Fruit fly (Drosophila melanogaster) whole organism: Measurements from ENCODE around the gene slou.

Experiments used
- CG8478 ChIP-seq: fragments of >200 bp; optimal IDR thresholded peaks from 2 replicates; lab custom pipeline; 2018; ENCODE audit warnings: inconsistent platforms
- Dll ChIP-seq: fragments of >200 bp; optimal IDR thresholded peaks from 2 replicates; lab custom pipeline; 2017
- EcR ChIP-seq, 2 experiments: fragments of >200 bp; optimal IDR thresholded peaks; 2 replicates each; lab custom pipeline; 2017; ENCODE audit warnings: missing biosample characterization in 2 of 2, missing genetic modification characterization in 2 of 2, missing genetic modification reagents in 2 of 2
- pan ChIP-seq: fragments of >200 bp; optimal IDR thresholded peaks from 2 replicates; lab custom pipeline; 2017
- psq ChIP-seq: fragments of >200 bp; optimal IDR thresholded peaks from 2 replicates; lab custom pipeline; 2017
- usp ChIP-seq: fragments of >200 bp; optimal IDR thresholded peaks from 2 replicates; lab custom pipeline; 2017; ENCODE audit warnings: missing biosample characterization, missing genetic modification characterization, mixed read lengths

The slou gene

DNA sequence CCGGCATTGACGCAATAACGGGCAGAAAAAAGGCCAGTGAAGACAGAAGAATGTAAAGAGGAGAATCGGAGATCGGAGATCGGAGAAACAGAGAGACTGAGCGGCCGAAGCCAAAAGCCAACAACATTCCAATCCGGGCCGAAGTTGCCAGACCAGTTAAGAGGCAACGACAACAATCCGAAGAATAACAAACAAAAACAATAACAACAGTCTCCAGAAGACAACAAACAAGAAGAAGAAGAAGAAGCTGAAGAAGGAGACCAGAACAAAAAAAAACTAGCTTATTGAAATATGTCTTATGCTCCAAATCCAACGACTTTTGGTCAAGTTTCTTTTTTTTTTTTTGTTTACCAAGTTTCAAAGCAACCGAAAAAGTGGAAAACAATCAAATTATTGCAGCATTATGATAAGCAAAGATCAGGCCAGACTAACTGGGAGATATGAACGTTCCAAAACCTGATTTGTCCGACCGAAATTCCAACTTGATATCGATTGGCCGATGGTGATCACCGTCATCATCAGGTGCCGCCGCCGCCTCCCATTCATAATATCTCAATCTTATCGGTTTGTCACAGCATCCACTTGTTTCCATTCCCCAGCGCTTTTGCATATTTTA is 26.7 kb upstream of the slou start:
- no peak for TF ChIP-seq Dll (lab: Kevin White, UChicago)
- TF ChIP-seq psq = no peak
- TF ChIP-seq pan (lab: Kevin White, UChicago) = no peak
- TF ChIP-seq EcR (GFP tag; optimal IDR thresholded peaks at IDR 0.05; lab: Kevin White, UChicago) = no peak
- TF ChIP-seq usp (GFP tag; lab: Kevin White, UChicago) = no peak
- TF ChIP-seq CG8478 (lab: Kevin White, UChicago) = no peak

DNA sequence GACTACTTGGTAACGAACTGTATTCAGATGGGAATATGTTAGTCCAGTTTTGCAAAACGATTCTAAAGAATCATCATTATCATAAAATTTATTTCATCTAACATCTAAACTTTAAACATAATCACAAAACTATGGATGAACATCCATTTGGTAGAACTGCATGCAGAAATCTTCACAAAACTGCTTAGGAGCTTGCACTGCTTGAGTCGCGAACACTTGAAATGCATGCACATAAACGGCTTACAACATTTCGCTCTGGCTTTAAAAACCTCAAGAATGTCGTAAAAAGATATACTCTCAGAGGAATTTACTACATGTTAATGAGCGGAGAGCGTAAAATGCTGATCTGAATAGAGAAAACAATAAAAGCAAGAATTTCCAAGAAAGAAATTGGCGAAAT is 26.1 kb upstream of the slou start:
- TF ChIP-seq usp (GFP tag; lab: Kevin White, UChicago) (no peak), EcR (GFP tag; optimal IDR thresholded peaks at IDR 0.05; lab: Kevin White, UChicago) (no peak), psq (no peak), pan (lab: Kevin White, UChicago) (no peak), Dll (lab: Kevin White, UChicago) (no peak), CG8478 (lab: Kevin White, UChicago) (no peak)

DNA sequence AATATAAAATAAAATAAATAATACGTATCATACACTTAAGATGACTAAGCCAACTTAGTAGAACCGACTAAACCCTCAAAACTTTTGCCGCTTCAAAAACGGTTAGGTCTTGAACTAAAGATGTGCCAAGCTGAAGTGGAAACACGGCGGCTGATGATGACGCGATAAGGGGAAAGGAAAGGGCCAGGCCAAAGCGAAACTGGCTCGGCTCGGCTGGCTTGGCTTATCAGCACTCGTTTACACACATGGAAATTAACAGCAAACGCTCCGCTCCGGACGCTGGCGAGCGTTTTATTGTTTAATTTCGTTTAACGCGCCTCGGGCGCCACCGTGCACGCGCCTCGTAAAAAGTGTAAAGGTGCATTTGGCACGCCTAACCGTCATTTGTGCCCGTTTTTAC is 25.7 kb upstream of the slou start:
- TF ChIP-seq usp (GFP tag; lab: Kevin White, UChicago) (no peak), EcR (GFP tag; optimal IDR thresholded peaks at IDR 0.05; lab: Kevin White, UChicago) (no peak), psq (no peak), pan (lab: Kevin White, UChicago) (no peak), CG8478 (lab: Kevin White, UChicago) (no peak), Dll (lab: Kevin White, UChicago) (no peak)

DNA sequence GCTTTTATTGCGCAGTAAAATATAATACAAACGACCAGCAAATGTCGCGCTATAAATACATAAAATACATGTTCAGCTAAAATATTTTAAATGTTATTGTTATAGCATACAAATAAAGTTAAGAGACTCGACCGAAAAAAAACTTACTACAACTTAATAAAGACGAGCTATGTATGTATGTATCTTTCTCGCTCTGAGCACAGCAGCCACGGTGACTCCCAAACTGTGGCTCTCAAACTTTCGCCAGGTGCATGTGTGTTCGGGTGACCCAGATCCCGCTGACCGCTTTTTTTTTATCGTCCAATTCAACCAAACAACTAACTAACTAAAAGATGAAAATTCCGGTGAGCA is 25.1 kb upstream of the slou start:
- TF ChIP-seq usp (GFP tag; lab: Kevin White, UChicago) = no peak
- TF ChIP-seq EcR (GFP tag; optimal IDR thresholded peaks at IDR 0.05; lab: Kevin White, UChicago) = no peak
- TF ChIP-seq pan (lab: Kevin White, UChicago) = no peak
- TF ChIP-seq psq = no peak
- TF ChIP-seq Dll (lab: Kevin White, UChicago) = no peak
- no peak for TF ChIP-seq CG8478 (lab: Kevin White, UChicago)

DNA sequence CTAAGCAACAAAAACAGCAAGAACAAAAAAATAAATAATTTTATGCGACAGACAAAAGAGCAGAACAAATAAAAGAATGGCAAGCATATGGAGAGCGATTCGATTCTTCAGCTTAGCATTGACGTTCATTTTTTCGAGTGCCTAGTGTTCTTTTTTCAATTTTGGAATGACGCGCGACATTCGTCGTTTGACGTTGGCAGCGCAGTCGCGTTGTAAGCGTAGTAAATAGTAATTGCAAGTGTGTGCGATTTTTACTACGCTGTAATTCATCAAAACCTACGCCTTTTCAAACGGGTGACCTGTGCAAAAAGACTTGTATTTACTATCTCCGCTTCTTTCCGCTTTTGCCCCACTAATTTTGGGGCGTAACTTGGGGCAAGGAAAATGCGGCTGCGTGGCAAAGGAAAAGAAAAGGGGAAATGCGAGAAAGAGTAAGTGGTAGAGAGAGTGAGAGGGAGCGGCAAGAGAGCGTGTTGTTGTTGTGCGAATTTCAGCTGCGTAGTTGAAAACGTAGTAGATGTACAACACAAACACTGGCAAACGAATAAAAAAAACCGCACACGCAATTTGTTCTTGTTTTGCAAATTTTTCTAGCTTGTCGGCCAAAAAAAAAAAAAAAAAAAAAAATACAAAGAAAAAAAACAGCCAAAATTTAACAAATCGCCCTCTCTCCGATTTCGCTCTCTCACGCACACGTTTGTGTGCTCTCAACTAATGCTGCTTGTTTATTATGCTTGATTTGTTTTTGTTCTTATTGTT is 24.6 kb upstream of the slou start:
- TF ChIP-seq Dll (lab: Kevin White, UChicago) = no peak
- no peak for TF ChIP-seq EcR (GFP tag; optimal IDR thresholded peaks at IDR 0.05; lab: Kevin White, UChicago)
- no peak for TF ChIP-seq pan (lab: Kevin White, UChicago)
- TF ChIP-seq psq = no peak
- TF ChIP-seq usp (GFP tag; lab: Kevin White, UChicago) = no peak
- TF ChIP-seq CG8478 (lab: Kevin White, UChicago) = no peak

DNA sequence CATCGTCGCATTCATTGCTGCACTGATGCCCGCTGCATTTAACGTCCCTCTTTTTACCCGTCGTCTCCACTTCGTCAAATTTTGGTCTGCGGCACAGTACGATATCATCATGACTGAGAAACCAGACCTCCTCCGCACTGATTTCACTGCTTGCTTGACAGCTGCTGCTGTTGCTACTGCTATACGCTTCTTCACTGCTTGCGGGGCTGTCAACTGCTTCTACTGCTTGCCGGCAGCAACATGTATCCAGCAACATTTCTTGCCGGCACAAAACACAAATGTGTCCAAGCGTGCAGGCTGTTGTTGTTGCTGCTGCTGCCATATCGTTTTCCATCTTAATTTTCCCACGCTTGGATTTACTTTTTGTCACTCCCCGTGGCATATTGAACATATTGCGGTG is 23.1 kb upstream of the slou start:
- no peak for TF ChIP-seq EcR (GFP tag; optimal IDR thresholded peaks at IDR 0.05; lab: Kevin White, UChicago)
- no peak for TF ChIP-seq usp (GFP tag; lab: Kevin White, UChicago)
- no peak for TF ChIP-seq psq
- no peak for TF ChIP-seq pan (lab: Kevin White, UChicago)
- TF ChIP-seq CG8478 (lab: Kevin White, UChicago) = no peak
- TF ChIP-seq Dll (lab: Kevin White, UChicago) = no peak

DNA sequence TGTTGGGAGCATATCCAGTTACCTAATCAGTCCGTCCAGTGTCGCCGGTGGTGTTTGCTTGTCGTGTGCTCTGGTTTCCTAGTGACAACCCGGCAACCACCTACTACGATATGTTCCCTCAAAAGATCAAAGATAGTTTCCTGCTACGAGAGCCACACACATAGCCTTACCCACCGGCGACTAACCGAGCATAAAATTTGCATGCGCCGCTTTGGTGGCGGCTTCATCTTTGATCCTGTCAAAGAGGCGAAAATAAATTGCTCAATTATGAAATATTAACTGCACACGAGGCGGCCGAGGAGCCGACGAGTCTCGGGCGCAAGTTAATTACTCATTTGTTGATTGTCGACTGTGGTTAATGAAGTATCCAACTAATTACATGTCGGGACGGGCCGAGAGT is 12.1 kb upstream of the slou start, which contains the start of gene CG15498:
Gene CG15498 (minus strand): TSS at position 101 of the 400 bp plus-strand sequence.
- TF ChIP-seq psq (no peak), pan (lab: Kevin White, UChicago) (no peak), usp (GFP tag; lab: Kevin White, UChicago) (no peak), Dll (lab: Kevin White, UChicago) (no peak), EcR (GFP tag; optimal IDR thresholded peaks at IDR 0.05; lab: Kevin White, UChicago) (no peak), CG8478 (lab: Kevin White, UChicago) (no peak)

DNA sequence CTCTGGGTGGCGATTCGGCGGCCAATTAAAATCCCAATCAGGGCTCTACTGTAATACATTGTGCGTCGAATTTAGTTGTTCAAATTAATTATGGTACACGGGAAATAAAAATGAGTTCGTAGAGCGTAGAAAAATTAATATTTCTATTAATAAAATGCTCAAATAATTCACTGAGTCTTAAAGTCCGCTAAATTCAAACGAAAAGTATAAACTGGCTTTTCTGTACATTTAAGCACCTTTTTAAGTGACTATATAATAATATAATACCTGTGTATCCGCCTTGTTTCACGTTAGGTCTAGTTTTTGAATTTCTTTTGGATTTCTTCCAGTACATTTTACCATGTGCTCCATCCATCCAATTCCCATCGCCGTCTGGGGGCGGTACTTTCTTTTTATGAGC is 9.8 kb upstream of the slou start:
- TF ChIP-seq psq (no peak), usp (GFP tag; lab: Kevin White, UChicago) (no peak), Dll (lab: Kevin White, UChicago) (no peak), EcR (GFP tag; optimal IDR thresholded peaks at IDR 0.05; lab: Kevin White, UChicago) (no peak), pan (lab: Kevin White, UChicago) (no peak), CG8478 (lab: Kevin White, UChicago) (no peak)

DNA sequence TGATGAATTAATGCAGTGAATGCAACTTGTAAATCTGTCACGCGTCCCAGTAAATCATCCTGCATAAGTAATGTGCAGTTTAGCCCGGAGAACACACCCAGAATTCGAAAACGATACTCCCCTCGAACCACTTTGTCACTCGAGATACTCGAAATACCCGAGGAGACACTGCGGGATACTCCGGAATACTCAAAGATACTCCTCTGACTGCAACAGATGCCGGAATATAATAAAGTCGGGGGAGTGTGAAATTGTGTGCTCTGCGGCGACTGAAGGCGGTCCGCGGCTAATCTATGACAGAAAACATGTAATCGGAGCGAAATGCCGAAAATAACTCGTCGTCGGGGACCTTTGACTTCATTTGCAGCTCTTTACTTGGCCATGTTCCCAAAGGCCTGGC is 9.4 kb upstream of the slou start:
- TF ChIP-seq pan (lab: Kevin White, UChicago) (no peak), usp (GFP tag; lab: Kevin White, UChicago) (no peak), CG8478 (lab: Kevin White, UChicago) (no peak), psq (no peak), Dll (lab: Kevin White, UChicago) (no peak), EcR (GFP tag; optimal IDR thresholded peaks at IDR 0.05; lab: Kevin White, UChicago) (no peak)

DNA sequence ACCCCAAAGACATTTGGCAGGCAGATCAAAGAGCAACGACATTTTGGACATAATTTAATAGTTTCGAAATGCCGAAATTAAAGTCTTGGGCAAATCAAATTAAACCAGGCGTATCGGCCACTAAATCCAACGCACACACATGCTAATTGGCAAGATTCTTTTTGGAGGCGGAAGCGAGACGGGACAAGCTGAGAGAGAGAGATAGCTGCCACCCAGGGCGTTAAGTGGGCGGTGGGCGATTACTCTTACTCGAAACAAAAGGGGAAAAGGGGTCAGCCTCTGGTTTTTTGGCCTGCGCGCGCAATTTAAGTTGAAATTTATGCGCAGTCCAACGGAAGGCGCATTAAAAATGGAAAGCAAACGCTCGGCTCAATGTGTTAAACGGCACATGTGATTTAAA is 6.3 kb upstream of the slou start:
- TF ChIP-seq psq (no peak), pan (lab: Kevin White, UChicago) (no peak), Dll (lab: Kevin White, UChicago) (no peak), CG8478 (lab: Kevin White, UChicago) (no peak), usp (GFP tag; lab: Kevin White, UChicago) (no peak), EcR (GFP tag; optimal IDR thresholded peaks at IDR 0.05; lab: Kevin White, UChicago) (no peak)

DNA sequence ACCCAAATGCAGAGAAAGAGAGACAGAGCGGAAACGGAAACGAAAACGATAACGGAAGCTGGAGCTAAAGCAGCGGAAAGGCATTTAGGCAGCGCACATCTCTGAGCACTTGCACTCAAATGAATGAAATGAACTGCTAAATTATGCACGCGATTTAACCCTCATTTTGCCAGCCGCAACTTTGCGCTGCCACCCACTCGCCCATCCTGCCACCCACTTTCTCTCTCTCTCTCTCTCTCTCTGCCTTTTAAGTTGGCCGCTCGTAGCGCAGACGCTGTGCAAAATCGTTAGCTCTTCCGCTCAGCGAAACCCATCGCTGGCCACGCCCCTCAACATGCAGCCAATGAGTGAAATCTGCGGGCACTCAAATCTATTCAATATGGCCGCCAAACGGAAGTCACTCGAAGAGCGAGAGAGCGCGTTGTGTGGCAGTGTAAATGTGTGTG is 4.5 kb upstream of the slou start:
- no peak for TF ChIP-seq usp (GFP tag; lab: Kevin White, UChicago)
- peak; percentile 6 for TF ChIP-seq Dll (lab: Kevin White, UChicago)

DNA sequence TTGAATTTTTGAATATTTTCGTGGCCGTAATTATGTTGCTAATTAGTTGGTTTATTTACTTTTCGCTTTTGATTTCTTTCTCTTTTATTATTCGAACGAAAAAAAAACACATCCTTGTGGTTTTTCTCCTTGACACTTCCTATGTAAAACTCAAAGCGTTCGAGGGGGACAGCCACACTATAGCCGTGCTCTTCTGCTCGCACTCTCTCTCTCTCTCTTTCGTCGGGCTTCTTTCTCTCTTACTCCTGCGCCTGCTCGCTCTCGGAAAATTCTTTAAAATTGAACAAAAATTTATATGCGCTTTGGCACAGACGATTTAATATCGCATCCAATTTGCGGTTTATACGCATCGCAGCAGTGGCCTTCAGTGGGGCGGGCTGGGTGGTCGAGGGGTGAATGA is 902 bp upstream of the slou start:
- TF ChIP-seq pan (lab: Kevin White, UChicago) (no peak), Dll (lab: Kevin White, UChicago) (no peak)
